Fruit fly (Drosophila melanogaster) whole organism, embryonic: ENCODE measurements around the gene CG33687.

Experiments
- ATbp ChIP-seq: fragments of 200-800 bp; sonication (Bioruptor generic); optimal IDR thresholded peaks from 2 replicates; lab custom pipeline; 2017; ENCODE audit warnings: missing biosample characterization, mild to moderate bottlenecking, missing genetic modification characterization, missing genetic modification reagents
- CG10321 ChIP-seq: fragments of 200-800 bp; sonication (Bioruptor generic); IDR thresholded peaks from 2 replicates; pipeline ENCODE4 v1.3.6; 2022; ENCODE audit warnings: missing biosample characterization, missing genetic modification characterization
- CG11504 ChIP-seq: fragments of 200-800 bp; sonication (Bioruptor generic); optimal IDR thresholded peaks from 3 replicates; lab custom pipeline; 2019; ENCODE audit warnings: missing biosample characterization, mild to moderate bottlenecking, missing genetic modification characterization, moderate library complexity
- CG12659 ChIP-seq: fragments of 200-800 bp; sonication (Bioruptor generic); optimal IDR thresholded peaks from 3 replicates; lab custom pipeline; 2017; ENCODE audit warnings: mild to moderate bottlenecking, missing biosample characterization, missing genetic modification reagents, missing genetic modification characterization
- CG13287 ChIP-seq: fragments of 200-800 bp; sonication (Bioruptor generic); IDR thresholded peaks from 2 replicates; pipeline ENCODE4 v1.3.6; 2022; ENCODE audit warnings: missing biosample characterization, missing genetic modification characterization; ENCODE audit not compliant: partially characterized antibody
- CG13424 ChIP-seq: fragments of 200-800 bp; sonication (Bioruptor generic); optimal IDR thresholded peaks from 2 replicates; lab custom pipeline; 2019; ENCODE audit warnings: missing biosample characterization, mild to moderate bottlenecking, missing genetic modification characterization, moderate library complexity
- CG14667 ChIP-seq: fragments of 200-800 bp; sonication (Bioruptor generic); IDR thresholded peaks from 2 replicates; pipeline ENCODE4 v1.3.6; 2022; ENCODE audit warnings: missing biosample characterization, missing genetic modification characterization
- CG15011 ChIP-seq: fragments of 200-800 bp; sonication (Bioruptor generic); optimal IDR thresholded peaks from 3 replicates; lab custom pipeline; 2018; ENCODE audit warnings: missing biosample characterization, mild to moderate bottlenecking, missing genetic modification characterization
- CG15479 ChIP-seq: fragments of 200-800 bp; sonication (Bioruptor generic); optimal IDR thresholded peaks from 3 replicates; lab custom pipeline; 2019; ENCODE audit warnings: missing biosample characterization, mild to moderate bottlenecking, missing genetic modification characterization, moderate library complexity
- CG2199 ChIP-seq: fragments of 200-800 bp; sonication (Bioruptor generic); IDR thresholded peaks from 3 replicates; pipeline ENCODE4 v1.3.6; 2022; ENCODE audit warnings: missing biosample characterization, missing genetic modification characterization
- CG3065 ChIP-seq: fragments of 200-800 bp; sonication (Bioruptor generic); optimal IDR thresholded peaks from 2 replicates; lab custom pipeline; 2016; ENCODE audit warnings: missing biosample characterization, missing genetic modification characterization
- CG3726 ChIP-seq: fragments of 200-800 bp; sonication (Bioruptor generic); IDR thresholded peaks from 3 replicates; pipeline ENCODE4, ENCODE4 v1.3.6; 2022; ENCODE audit warnings: missing biosample characterization, missing genetic modification characterization
- CG3847 ChIP-seq: fragments of 200-800 bp; sonication (Bioruptor generic); IDR thresholded peaks from 2 replicates; pipeline ENCODE4 v1.3.6; 2022; ENCODE audit warnings: missing biosample characterization, missing genetic modification characterization
- CG4360 ChIP-seq: fragments of 200-800 bp; sonication (Bioruptor generic); IDR thresholded peaks from 2 replicates; pipeline ENCODE4 v1.3.6; 2022; ENCODE audit warnings: missing biosample characterization, missing genetic modification characterization
- CG4854 ChIP-seq: fragments of 200-800 bp; sonication (Bioruptor generic); optimal IDR thresholded peaks from 2 replicates; lab custom pipeline; 2016; ENCODE audit warnings: missing biosample characterization, missing genetic modification characterization, inconsistent platforms
- CG8765 ChIP-seq: fragments of 200-800 bp; sonication (Bioruptor generic); IDR thresholded peaks from 2 replicates; pipeline ENCODE4 v1.3.6; 2022; ENCODE audit warnings: missing biosample characterization, missing genetic modification characterization
- Deaf1 ChIP-seq: fragments of 200-800 bp; optimal IDR thresholded peaks from 3 replicates; lab custom pipeline; 2019; ENCODE audit warnings: missing biosample characterization, mild to moderate bottlenecking, missing genetic modification characterization, moderate library complexity
- H15 ChIP-seq: fragments of 200-800 bp; sonication (Bioruptor generic); IDR thresholded peaks from 3 replicates; pipeline ENCODE4 v1.3.6; 2022; ENCODE audit warnings: missing biosample characterization, missing genetic modification characterization
- Med ChIP-seq: fragments of 200-800 bp; sonication (Bioruptor generic); peaks from one replicate; lab custom pipeline; 2016; ENCODE audit warnings: missing biosample characterization, missing genetic modification characterization, mild to moderate bottlenecking, inconsistent platforms, moderate library complexity
- Trl ChIP-seq, 3 experiments: fragments of >200 bp in 2 of 3; fragments of 200-800 bp in 1 of 3; sonication (Bioruptor generic) in 1 of 3; optimal IDR thresholded peaks; 2 replicates in 1 of 3; 3 replicates in 2 of 3; lab custom pipeline; 2016 to 2017; ENCODE audit warnings: missing biosample characterization in 1 of 3, missing genetic modification characterization in 1 of 3
- Usf ChIP-seq: fragments of 200-800 bp; sonication (Bioruptor generic); optimal IDR thresholded peaks from 2 replicates; lab custom pipeline; 2017; ENCODE audit warnings: missing genotype, missing biosample characterization, missing genetic modification characterization
- ara ChIP-seq: fragments of 200-800 bp; sonication (Bioruptor generic); IDR thresholded peaks from 2 replicates; pipeline ENCODE4 v1.3.6; 2022; ENCODE audit warnings: missing biosample characterization, missing genetic modification characterization
- bigmax ChIP-seq: fragments of 200-800 bp; sonication (Bioruptor generic); optimal IDR thresholded peaks from 2 replicates; lab custom pipeline; 2018; ENCODE audit warnings: missing biosample characterization, mild to moderate bottlenecking, missing genetic modification characterization
- cato ChIP-seq: fragments of 200-800 bp; sonication (Bioruptor generic); optimal IDR thresholded peaks from 2 replicates; lab custom pipeline; 2016; ENCODE audit warnings: missing biosample characterization, missing genetic modification characterization, borderline replicate concordance
- cg ChIP-seq: fragments of 200-800 bp; sonication (Bioruptor generic); optimal IDR thresholded peaks from 3 replicates; lab custom pipeline; 2019; ENCODE audit warnings: missing biosample characterization, mild to moderate bottlenecking, missing genetic modification characterization, moderate library complexity
- ci ChIP-seq: fragments of 200-800 bp; sonication (Bioruptor generic); IDR thresholded peaks from 3 replicates; pipeline ENCODE4 v1.3.6; 2022; ENCODE audit warnings: missing biosample characterization, missing genetic modification characterization
- corto ChIP-seq: fragments of 200-800 bp; sonication (Bioruptor generic); optimal IDR thresholded peaks from 2 replicates; lab custom pipeline; 2016; ENCODE audit warnings: missing biosample characterization, mild to moderate bottlenecking, missing genetic modification characterization, moderate library complexity
- dmrt99B ChIP-seq: fragments of 200-800 bp; sonication (Bioruptor generic); optimal IDR thresholded peaks from 2 replicates; lab custom pipeline; 2018; ENCODE audit warnings: missing biosample characterization, mild to moderate bottlenecking, missing genetic modification characterization, moderate library complexity
- gsb ChIP-seq: fragments of 200-800 bp; sonication (Bioruptor generic); IDR thresholded peaks from 2 replicates; pipeline ENCODE4 v1.3.6; 2022; ENCODE audit warnings: missing biosample characterization, missing genetic modification characterization
- kah ChIP-seq: fragments of 200-800 bp; sonication (Bioruptor generic); optimal IDR thresholded peaks from 2 replicates; lab custom pipeline; 2018; ENCODE audit warnings: missing biosample characterization, mild to moderate bottlenecking, missing genetic modification characterization
- klu ChIP-seq: fragments of 200-800 bp; sonication (Bioruptor generic); IDR thresholded peaks from 2 replicates; pipeline ENCODE4 v1.3.6; 2022; ENCODE audit warnings: missing biosample characterization, missing genetic modification characterization
- lilli ChIP-seq: fragments of 200-800 bp; sonication (Bioruptor generic); optimal IDR thresholded peaks from 3 replicates; lab custom pipeline; 2016; ENCODE audit warnings: missing biosample characterization, missing genetic modification characterization
- nau ChIP-seq: fragments of 200-800 bp; sonication (Bioruptor generic); optimal IDR thresholded peaks from 3 replicates; lab custom pipeline; 2017; ENCODE audit warnings: missing biosample characterization, mild to moderate bottlenecking, missing genetic modification characterization, missing genetic modification reagents
- nerfin-1 ChIP-seq: fragments of 200-800 bp; sonication (Bioruptor generic); optimal IDR thresholded peaks from 3 replicates; lab custom pipeline; 2019; ENCODE audit warnings: missing biosample characterization, mild to moderate bottlenecking, missing genetic modification characterization, moderate library complexity
- nom ChIP-seq: fragments of 200-800 bp; sonication (Bioruptor generic); optimal IDR thresholded peaks from 2 replicates; lab custom pipeline; 2017; ENCODE audit warnings: missing biosample characterization, missing genetic modification characterization, mild to moderate bottlenecking, moderate library complexity, missing genetic modification reagents
- p53 ChIP-seq: fragments of 200-800 bp; sonication (Bioruptor generic); optimal IDR thresholded peaks from 2 replicates; lab custom pipeline; 2016; ENCODE audit warnings: missing biosample characterization, missing genetic modification characterization
- pros ChIP-seq: fragments of 200-800 bp; sonication (Bioruptor generic); optimal IDR thresholded peaks from 3 replicates; lab custom pipeline; 2019; ENCODE audit warnings: missing biosample characterization, mild to moderate bottlenecking, missing genetic modification characterization, moderate library complexity
- slbo ChIP-seq: fragments of 200-800 bp; sonication (Bioruptor generic); IDR thresholded peaks from 2 replicates; pipeline ENCODE4 v1.3.6; 2022; ENCODE audit warnings: missing biosample characterization, missing genetic modification characterization
- slou ChIP-seq: fragments of 200-800 bp; sonication (Bioruptor generic); optimal IDR thresholded peaks from 3 replicates; lab custom pipeline; 2016; ENCODE audit warnings: missing biosample characterization, missing genetic modification characterization
- sna ChIP-seq: fragments of 200-800 bp; sonication (Bioruptor generic); IDR thresholded peaks from 2 replicates; pipeline ENCODE4 v1.3.6; 2022; ENCODE audit warnings: missing biosample characterization, missing genetic modification characterization; ENCODE audit not compliant: partially characterized antibody
- stwl ChIP-seq: fragments of 200-800 bp; sonication (Bioruptor generic); optimal IDR thresholded peaks from 3 replicates; lab custom pipeline; 2018; ENCODE audit warnings: missing biosample characterization, mild to moderate bottlenecking, missing genetic modification characterization, moderate library complexity
- tll ChIP-seq, 2 experiments: fragments of 200-800 bp in 1 of 2; fragments of >200 bp in 1 of 2; sonication (Bioruptor generic) in 1 of 2; optimal IDR thresholded peaks; 2 replicates each; lab custom pipeline; 2017 to 2019; ENCODE audit warnings: missing biosample characterization in 2 of 2, missing genetic modification characterization in 2 of 2, mild to moderate bottlenecking in 1 of 2, moderate library complexity in 1 of 2
- twi ChIP-seq: fragments of 200-800 bp; optimal IDR thresholded peaks from 2 replicates; lab custom pipeline; 2019; ENCODE audit warnings: missing biosample characterization, mild to moderate bottlenecking, missing genetic modification characterization, moderate library complexity
- vvl ChIP-seq: fragments of 200-800 bp; sonication (Bioruptor generic); IDR thresholded peaks from 2 replicates; pipeline ENCODE4 v1.3.6; 2022; ENCODE audit warnings: missing biosample characterization, missing genetic modification characterization
- wor ChIP-seq: fragments of 200-800 bp; sonication (Bioruptor generic); IDR thresholded peaks from 2 replicates; pipeline ENCODE4 v1.3.6; 2022; ENCODE audit warnings: missing biosample characterization, missing genetic modification characterization
- zen ChIP-seq: fragments of 200-800 bp; sonication (Bioruptor generic); optimal IDR thresholded peaks from 3 replicates; lab custom pipeline; 2018; ENCODE audit warnings: missing biosample characterization, mild to moderate bottlenecking, missing genetic modification characterization, moderate library complexity

CG33687 gene

dm6 chr3L:16177309-16177708 lies 20.4 kb upstream of the CG33687 start:
- TF ChIP-seq Trl (optimal IDR thresholded peaks at IDR 0.05; lab: Kevin White, UChicago) (peak in 1 of 2 experiments; percentile 7), Trl (GFP tag; optimal IDR thresholded peaks at IDR 0.05; lab: Kevin White, UChicago) (no peak), lilli (GFP tag; lab: Kevin White, UChicago) (no peak), Med (GFP tag; lab: Kevin White, UChicago) (peak; percentile 8)
- TF ChIP-seq, all 482 proteins: peak for 2

DNA sequence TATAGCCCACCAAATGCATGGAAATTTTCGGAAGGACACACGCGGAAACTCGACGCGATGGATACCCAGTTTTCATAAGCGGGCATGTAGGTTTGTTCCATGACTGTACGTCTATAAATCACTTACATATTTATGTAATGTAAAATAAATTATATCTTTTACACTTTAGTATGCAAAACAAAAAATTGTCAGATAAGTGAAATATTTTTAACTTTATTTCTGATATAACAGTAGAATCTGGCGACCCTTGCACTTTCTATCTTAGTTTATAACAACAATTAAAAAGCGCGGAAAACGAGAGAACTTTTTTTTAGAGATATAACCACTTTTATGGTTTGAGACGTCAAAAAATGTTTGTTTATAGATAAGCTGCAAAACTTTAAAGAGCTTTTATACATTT lies 19.9 kb upstream of the CG33687 start:
- TF ChIP-seq CG13424 (tag; lab: Kevin White, UChicago) = no peak
- no peak for TF ChIP-seq ara (GFP tag; lab: Robert Waterston, UW)
- TF ChIP-seq dmrt99B (tag; lab: Kevin White, UChicago) = no peak
- no peak for TF ChIP-seq CG10321
- TF ChIP-seq CG3065 (GFP tag; lab: Kevin White, UChicago) = no peak
- TF ChIP-seq CG4854 (GFP tag; lab: Kevin White, UChicago) = no peak
- TF ChIP-seq CG15011 (GFP tag; lab: Kevin White, UChicago) = no peak
- no peak for TF ChIP-seq wor (GFP tag; lab: Robert Waterston, UW)
- no peak for TF ChIP-seq CG3847
- TF ChIP-seq twi (tag; lab: Kevin White, UChicago) = no peak
- TF ChIP-seq, all 482 proteins: peak for 0

- no peak for TF ChIP-seq slbo
- TF ChIP-seq corto (GFP tag; lab: Kevin White, UChicago) = peak; percentile 15
- TF ChIP-seq cg (GFP tag; lab: Kevin White, UChicago) = peak; percentile 62
- TF ChIP-seq kah (GFP tag; lab: Kevin White, UChicago) = peak; percentile 85
- TF ChIP-seq gsb (GFP tag; lab: Robert Waterston, UW) = no peak
- no peak for TF ChIP-seq CG13287 (GFP tag; lab: Robert Waterston, UW)
- no peak for TF ChIP-seq bigmax (GFP tag; lab: Kevin White, UChicago)
- peak; percentile 67 for TF ChIP-seq Med (GFP tag; lab: Kevin White, UChicago)
- TF ChIP-seq nom = peak; percentile 21
- TF ChIP-seq CG3726 = no peak
- TF ChIP-seq CG15479 (GFP tag; lab: Kevin White, UChicago) = peak; percentile 28
- TF ChIP-seq CG14667 (GFP tag; lab: Robert Waterston, UW) = no peak
- no peak for TF ChIP-seq slou (GFP tag; lab: Kevin White, UChicago)
- TF ChIP-seq ATbp (GFP tag; lab: Kevin White, UChicago) = peak; percentile 15
- peak in 1 of 2 experiments; percentile 25 for TF ChIP-seq tll (GFP tag; optimal IDR thresholded peaks at IDR 0.05; lab: Kevin White, UChicago)
- TF ChIP-seq klu (GFP tag; lab: Robert Waterston, UW) = no peak
- no peak for TF ChIP-seq CG3065 (GFP tag; lab: Kevin White, UChicago)
- TF ChIP-seq ci (GFP tag; lab: Robert Waterston, UW) = peak; percentile 23; the same call in 1 of the 3 replicates
- peak; percentile 62; the same call in 1 of the 3 replicates for TF ChIP-seq CG2199
- TF ChIP-seq p53 = no peak
- TF ChIP-seq CG4360 = peak; percentile 97
- TF ChIP-seq H15 = 0 out of 3 replicates have a peak, but pooled peaks have one; percentile 34
- peak; percentile 41 for TF ChIP-seq nerfin-1 (tag; lab: Kevin White, UChicago)
- 0 out of 2 replicates have a peak, but pooled peaks have one; percentile 23 for TF ChIP-seq vvl (GFP tag; lab: Robert Waterston, UW)
- no peak for TF ChIP-seq sna (GFP tag; lab: Robert Waterston, UW)
- TF ChIP-seq CG12659 = no peak
- TF ChIP-seq pros (GFP tag; lab: Kevin White, UChicago) = peak; percentile 32
- TF ChIP-seq CG11504 (tag; lab: Kevin White, UChicago) = no peak
- no peak for TF ChIP-seq CG8765 (GFP tag; lab: Robert Waterston, UW)
- no peak for TF ChIP-seq cato
- peak; percentile 0 for TF ChIP-seq stwl (tag; lab: Kevin White, UChicago)
- TF ChIP-seq Deaf1 (tag; lab: Kevin White, UChicago) = peak; percentile 29
- peak; percentile 52 for TF ChIP-seq zen (tag; lab: Kevin White, UChicago)
- TF ChIP-seq Usf = no peak
- no peak for TF ChIP-seq nau (GFP tag; lab: Kevin White, UChicago)
- TF ChIP-seq, all 482 proteins: peak for 18
Measured at dm6 chr3L:16178433-16178832, 19.2 kb upstream of the CG33687 start.
